Worm (Caenorhabditis elegans) whole organism, young adult: ENCODE data around the gene nekl-4.

ENCODE experiments used
- C06A6.2 ChIP-seq: fragments of 200-800 bp; sonication (Bioruptor generic); conservative IDR thresholded peaks from 2 replicates; pipeline ENCODE4 v1.3.6; 2022; ENCODE audit warnings: missing genetic modification characterization, missing compliant biosample characterization
- C17E4.6 ChIP-seq: fragments of 200-800 bp; sonication (Bioruptor generic); IDR thresholded peaks from 2 replicates; pipeline ENCODE4 v1.3.6; 2022; ENCODE audit warnings: missing genetic modification reagents, missing genetic modification characterization, missing compliant biosample characterization
- F10E7.11 ChIP-seq: sonication (generic microtip); optimal IDR thresholded peaks from 2 replicates; lab custom pipeline; 2017; ENCODE audit warnings: mild to moderate bottlenecking, missing genetic modification characterization, moderate library complexity, missing compliant biosample characterization
- F23B12.7 ChIP-seq: sonication (generic microtip); optimal IDR thresholded peaks from 2 replicates; lab custom pipeline; 2017; ENCODE audit warnings: missing genetic modification characterization, mild to moderate bottlenecking, missing compliant biosample characterization, antibody characterized with exemption, moderate library complexity; ENCODE audit not compliant: insufficient read depth
- F33H1.4 ChIP-seq: fragments of 200-800 bp; sonication (Bioruptor generic); IDR thresholded peaks from 2 replicates; pipeline ENCODE4 v1.3.6; 2022; ENCODE audit warnings: missing genetic modification reagents, missing genetic modification characterization, missing compliant biosample characterization
- F37B4.10 ChIP-seq: fragments of 200-800 bp; sonication (Bioruptor generic); IDR thresholded peaks from 2 replicates; pipeline ENCODE4 v1.3.6; 2022; ENCODE audit warnings: missing genetic modification characterization, missing compliant biosample characterization
- F55B11.4 ChIP-seq: sonication (generic microtip); optimal IDR thresholded peaks from 2 replicates; lab custom pipeline; 2016; ENCODE audit warnings: missing compliant biosample characterization, missing genetic modification characterization, borderline replicate concordance; ENCODE audit not compliant: insufficient read depth
- K12H6.12 ChIP-seq: fragments of 200-800 bp; sonication (Bioruptor generic); optimal IDR thresholded peaks from 2 replicates; lab custom pipeline; 2018; ENCODE audit warnings: mild to moderate bottlenecking, missing genetic modification characterization, missing compliant biosample characterization
- T26A5.8 ChIP-seq: sonication (generic microtip); optimal IDR thresholded peaks from 2 replicates; lab custom pipeline; 2016; ENCODE audit warnings: missing genetic modification characterization, missing compliant biosample characterization
- Y53F4B.3 ChIP-seq: fragments of 200-800 bp; sonication (Bioruptor generic); IDR thresholded peaks from 2 replicates; pipeline ENCODE4 v1.3.6; 2022; ENCODE audit warnings: missing genetic modification reagents, missing genetic modification characterization, missing compliant biosample characterization
- Y53G8AR.9 ChIP-seq: fragments of 200-800 bp; sonication (Bioruptor generic); conservative IDR thresholded peaks from 2 replicates; pipeline ENCODE4 v1.3.6; 2022; ENCODE audit warnings: missing genetic modification reagents, missing genetic modification characterization, missing compliant biosample characterization
- Y56A3A.18 ChIP-seq: fragments of 200-800 bp; sonication (Bioruptor generic); IDR thresholded peaks from 2 replicates; pipeline ENCODE4 v1.3.6; 2022; ENCODE audit warnings: missing genetic modification reagents, missing genetic modification characterization, missing compliant biosample characterization
- akir-1 ChIP-seq: fragments of 200-800 bp; sonication (Bioruptor generic); optimal IDR thresholded peaks from 2 replicates; lab custom pipeline; 2018; ENCODE audit warnings: mild to moderate bottlenecking, missing genetic modification characterization, moderate library complexity, missing compliant biosample characterization
- athp-1 ChIP-seq: sonication (generic microtip); optimal IDR thresholded peaks from 2 replicates; lab custom pipeline; 2017; ENCODE audit warnings: mild to moderate bottlenecking, missing genetic modification characterization, missing compliant biosample characterization
- attf-5 ChIP-seq: fragments of 200-800 bp; sonication (Bioruptor generic); optimal IDR thresholded peaks from 2 replicates; lab custom pipeline; 2018; ENCODE audit warnings: mild to moderate bottlenecking, missing genetic modification characterization, missing compliant biosample characterization
- attf-6 ChIP-seq: fragments of 200-800 bp; sonication (Bioruptor generic); IDR thresholded peaks from 2 replicates; pipeline ENCODE4 v1.3.6; 2022; ENCODE audit warnings: missing genetic modification reagents, missing genetic modification characterization, missing compliant biosample characterization
- bed-1 ChIP-seq: fragments of 200-800 bp; sonication (Bioruptor generic); IDR thresholded peaks from 2 replicates; pipeline ENCODE4 v1.3.6; 2022; ENCODE audit warnings: missing genetic modification reagents, missing genetic modification characterization, missing compliant biosample characterization
- ccch-3 ChIP-seq: fragments of 200-800 bp; sonication (Bioruptor generic); optimal IDR thresholded peaks from 2 replicates; lab custom pipeline; 2018; ENCODE audit warnings: mild to moderate bottlenecking, missing genetic modification characterization, missing compliant biosample characterization
- cebp-2 ChIP-seq: fragments of 200-800 bp; sonication (Bioruptor generic); IDR thresholded peaks from 2 replicates; pipeline ENCODE4 v1.3.6; 2022; ENCODE audit warnings: missing genetic modification characterization, missing compliant biosample characterization
- ceh-27 ChIP-seq: fragments of 200-800 bp; sonication (Bioruptor generic); optimal IDR thresholded peaks from 2 replicates; lab custom pipeline; 2018; ENCODE audit warnings: mild to moderate bottlenecking, missing genetic modification characterization, moderate library complexity, missing compliant biosample characterization
- chd-7 ChIP-seq: sonication (generic microtip); optimal IDR thresholded peaks from 2 replicates; lab custom pipeline; 2016; ENCODE audit warnings: mild to moderate bottlenecking, missing genetic modification characterization, moderate library complexity, missing compliant biosample characterization
- die-1 ChIP-seq: sonication (generic microtip); optimal IDR thresholded peaks from 2 replicates; lab custom pipeline; 2016; ENCODE audit warnings: missing genotype, mild to moderate bottlenecking, missing genetic modification characterization, missing compliant biosample characterization
- dox-1 ChIP-seq: fragments of 200-800 bp; sonication (Bioruptor generic); IDR thresholded peaks from 2 replicates; pipeline ENCODE4 v1.3.6; 2022; ENCODE audit warnings: missing genetic modification reagents, missing genetic modification characterization, missing compliant biosample characterization
- efl-1 ChIP-seq: fragments of 150-350 bp; optimal IDR thresholded peaks from 2 replicates; lab custom pipeline; 2014; ENCODE audit warnings: missing biosample characterization, missing genetic modification reagents, missing genetic modification characterization
- egl-44 ChIP-seq: fragments of 200-800 bp; sonication (Bioruptor generic); IDR thresholded peaks from 2 replicates; pipeline ENCODE4 v1.3.6; 2022; ENCODE audit warnings: missing genetic modification reagents, missing genetic modification characterization, missing compliant biosample characterization
- egrh-3 ChIP-seq: fragments of 200-800 bp; sonication (Bioruptor generic); IDR thresholded peaks from 2 replicates; pipeline ENCODE4 v1.3.6; 2022; ENCODE audit warnings: missing genetic modification reagents, missing genetic modification characterization, missing compliant biosample characterization
- ets-4 ChIP-seq: fragments of 200-800 bp; sonication (Bioruptor generic); optimal IDR thresholded peaks from 2 replicates; lab custom pipeline; 2018; ENCODE audit warnings: mild to moderate bottlenecking, missing genetic modification characterization, missing compliant biosample characterization
- gei-17 ChIP-seq: fragments of 200-800 bp; sonication (Bioruptor generic); optimal IDR thresholded peaks from 2 replicates; lab custom pipeline; 2018; ENCODE audit warnings: mild to moderate bottlenecking, missing genetic modification characterization, missing compliant biosample characterization
- hlh-26 ChIP-seq: fragments of 200-800 bp; sonication (Bioruptor generic); conservative IDR thresholded peaks from 2 replicates; pipeline ENCODE4 v1.3.6; 2022; ENCODE audit warnings: missing genetic modification reagents, missing genetic modification characterization, missing compliant biosample characterization
- hmg-1.2 ChIP-seq: fragments of 200-800 bp; sonication (Bioruptor generic); IDR thresholded peaks from 2 replicates; pipeline ENCODE4 v1.3.6; 2022; ENCODE audit warnings: missing genetic modification reagents, missing genetic modification characterization, missing compliant biosample characterization
- hmg-20 ChIP-seq: fragments of 200-800 bp; sonication (Bioruptor generic); IDR thresholded peaks from 2 replicates; pipeline ENCODE4 v1.3.6; 2022; ENCODE audit warnings: missing genetic modification reagents, missing genetic modification characterization, missing compliant biosample characterization
- hsf-1 ChIP-seq: fragments of 200-800 bp; sonication (Bioruptor generic); IDR thresholded peaks from 2 replicates; pipeline ENCODE4 v1.3.6; 2022; ENCODE audit warnings: missing genetic modification reagents, missing genetic modification characterization, missing compliant biosample characterization
- lag-1 ChIP-seq: fragments of 200-800 bp; sonication (Bioruptor generic); IDR thresholded peaks from 2 replicates; pipeline ENCODE4 v1.3.6; 2022; ENCODE audit warnings: missing genetic modification reagents, missing genetic modification characterization, missing compliant biosample characterization
- let-526 ChIP-seq: fragments of 200-800 bp; sonication (Bioruptor generic); IDR thresholded peaks from 2 replicates; pipeline ENCODE4 v1.3.6; 2022; ENCODE audit warnings: missing genetic modification reagents, missing genetic modification characterization, missing compliant biosample characterization
- let-607 ChIP-seq, 2 experiments: fragments of 200-800 bp in 1 of 2; sonication (Bioruptor generic) in 1 of 2; sonication (generic microtip) in 1 of 2; optimal IDR thresholded peaks; 2 replicates each; lab custom pipeline; 2016 to 2018; ENCODE audit warnings: mild to moderate bottlenecking in 2 of 2, missing compliant biosample characterization in 2 of 2, missing genetic modification characterization in 2 of 2, moderate library complexity in 2 of 2, missing genotype in 1 of 2
- lsy-27 ChIP-seq: sonication (generic microtip); optimal IDR thresholded peaks from 2 replicates; lab custom pipeline; 2017; ENCODE audit warnings: missing genetic modification characterization, mild to moderate bottlenecking, missing compliant biosample characterization, antibody characterized with exemption, missing genotype, borderline replicate concordance; ENCODE audit not compliant: insufficient read depth
- madf-6 ChIP-seq: fragments of 200-800 bp; sonication (Bioruptor generic); IDR thresholded peaks from 2 replicates; pipeline ENCODE4 v1.3.6; 2022; ENCODE audit warnings: missing genetic modification reagents, missing genetic modification characterization, missing compliant biosample characterization
- mcd-1 ChIP-seq: fragments of 200-800 bp; sonication (Bioruptor generic); IDR thresholded peaks from 2 replicates; pipeline ENCODE4 v1.3.6; 2022; ENCODE audit warnings: missing genetic modification reagents, missing genetic modification characterization, missing compliant biosample characterization
- mes-4 ChIP-seq: sonication (generic microtip); optimal IDR thresholded peaks from 2 replicates; lab custom pipeline; 2016; ENCODE audit warnings: missing genotype, missing genetic modification characterization, missing compliant biosample characterization
- nfya-1 ChIP-seq: sonication (generic microtip); optimal IDR thresholded peaks from 2 replicates; lab custom pipeline; 2017; ENCODE audit warnings: antibody characterized with exemption, missing compliant biosample characterization, missing genetic modification characterization, borderline replicate concordance; ENCODE audit not compliant: insufficient read depth
- nhr-80 ChIP-seq: sonication (generic microtip); optimal IDR thresholded peaks from 2 replicates; lab custom pipeline; 2016; ENCODE audit warnings: missing genetic modification characterization, missing compliant biosample characterization
- rcor-1 ChIP-seq: fragments of 200-800 bp; sonication (Bioruptor generic); IDR thresholded peaks from 2 replicates; pipeline ENCODE4 v1.3.6; 2022; ENCODE audit warnings: missing genetic modification reagents, missing genetic modification characterization, missing compliant biosample characterization
- rec-8 ChIP-seq, 2 experiments: sonication (generic microtip); optimal IDR thresholded peaks; 2 replicates each; lab custom pipeline; 2016; ENCODE audit warnings: mild to moderate bottlenecking in 2 of 2, missing genetic modification characterization in 2 of 2, missing genetic modification reagents in 2 of 2, missing genotype in 2 of 2, missing biosample characterization in 1 of 2, missing compliant biosample characterization in 1 of 2, moderate library complexity in 1 of 2
- sdz-38 ChIP-seq: sonication (generic microtip); optimal IDR thresholded peaks from 2 replicates; lab custom pipeline; 2016; ENCODE audit warnings: missing genotype, missing genetic modification characterization, missing compliant biosample characterization
- tbp1 ChIP-seq: fragments of 200-800 bp; sonication (Bioruptor generic); optimal IDR thresholded peaks from 2 replicates; lab custom pipeline; 2018; ENCODE audit warnings: mild to moderate bottlenecking, missing genetic modification characterization, missing compliant biosample characterization
- ztf-22 ChIP-seq: fragments of 200-800 bp; sonication (Bioruptor generic); optimal IDR thresholded peaks from 2 replicates; lab custom pipeline; 2018; ENCODE audit warnings: mild to moderate bottlenecking, missing genetic modification characterization, moderate library complexity, missing compliant biosample characterization
- ztf-25 ChIP-seq: fragments of 200-800 bp; sonication (Bioruptor generic); IDR thresholded peaks from 2 replicates; pipeline ENCODE4 v1.3.6; 2022; ENCODE audit warnings: missing genetic modification reagents, missing genetic modification characterization, missing compliant biosample characterization

Gene nekl-4

ce11 chrIII:5506023-5506597 is 11.2 kb downstream of the nekl-4 start (continued):
- no peak for TF ChIP-seq attf-6 (GFP tag; lab: Robert Waterston, UW)
- TF ChIP-seq hmg-20, result peak; percentile 62; the same call in 1 of the 2 replicates
- TF ChIP-seq rec-8 (tag; optimal IDR thresholded peaks at IDR 0.05; lab: Kevin White, UChicago), result no peak
- TF ChIP-seq athp-1 (tag; lab: Kevin White, UChicago), result peak; percentile 3
- TF ChIP-seq F23B12.7 (tag; lab: Kevin White, UChicago), result no peak
- TF ChIP-seq efl-1, result no peak
- TF ChIP-seq cebp-2 (GFP tag; lab: Robert Waterston, UW), result peak; percentile 77; the same call in 1 of the 2 replicates
- TF ChIP-seq hlh-26 (GFP tag; lab: Robert Waterston, UW), result no peak
- TF ChIP-seq nfya-1 (tag; lab: Kevin White, UChicago), result no peak
- TF ChIP-seq hmg-1.2 (GFP tag; lab: Robert Waterston, UW), result no peak; the same call in 1 of the 2 replicates
- no peak for TF ChIP-seq lag-1
- TF ChIP-seq egrh-3 (GFP tag; lab: Robert Waterston, UW), result peak; percentile 4; the same call in 1 of the 2 replicates
- TF ChIP-seq K12H6.12, result no peak
- 0 out of 2 replicates have a peak, but pooled peaks have one; percentile 19 for TF ChIP-seq dox-1
- no peak; the same call in 1 of the 2 replicates for TF ChIP-seq C06A6.2 (GFP tag; lab: Robert Waterston, UW)
- TF ChIP-seq Y56A3A.18 (GFP tag; lab: Robert Waterston, UW), result peak; percentile 63
- peak; percentile 62 for TF ChIP-seq gei-17
- no peak for TF ChIP-seq ztf-22 (GFP tag; lab: Kevin White, UChicago)
- peak; percentile 89; the same call in 1 of the 2 replicates for TF ChIP-seq Y53G8AR.9
- TF ChIP-seq chd-7, result peak; percentile 65
- peak; percentile 46; the same call in 1 of the 2 replicates for TF ChIP-seq madf-6
- TF ChIP-seq egl-44 (GFP tag; lab: Robert Waterston, UW), result no peak
- TF ChIP-seq C17E4.6 (GFP tag; lab: Robert Waterston, UW), result no peak
- TF ChIP-seq bed-1 (GFP tag; lab: Robert Waterston, UW), result no peak
- TF ChIP-seq mes-4 (tag; lab: Kevin White, UChicago), result no peak
- TF ChIP-seq attf-5 (GFP tag; lab: Kevin White, UChicago), result peak; percentile 22
- peak; percentile 65 for TF ChIP-seq F10E7.11
- TF ChIP-seq akir-1 (GFP tag; lab: Kevin White, UChicago), result no peak
- TF ChIP-seq rcor-1 (GFP tag; lab: Robert Waterston, UW), result no peak
- TF ChIP-seq let-607 (tag; optimal IDR thresholded peaks at IDR 0.05; lab: Kevin White, UChicago), result peak in 1 of 2 experiments; percentile 49
- TF ChIP-seq F33H1.4, result no peak
- no peak for TF ChIP-seq F55B11.4
- no peak for TF ChIP-seq nhr-80 (tag; lab: Kevin White, UChicago)
- TF ChIP-seq ccch-3, result no peak
- TF ChIP-seq lsy-27 (tag; lab: Kevin White, UChicago), result no peak
- TF ChIP-seq sdz-38 (tag; lab: Kevin White, UChicago), result no peak
- TF ChIP-seq tbp1 (GFP tag; lab: Kevin White, UChicago), result no peak
- no peak for TF ChIP-seq ztf-25 (GFP tag; lab: Robert Waterston, UW)
- TF ChIP-seq ceh-27, result no peak
- TF ChIP-seq mcd-1 (GFP tag; lab: Robert Waterston, UW), result peak; percentile 37; the same call in 1 of the 2 replicates
- no peak for TF ChIP-seq die-1 (tag; lab: Kevin White, UChicago)
- TF ChIP-seq F37B4.10 (GFP tag; lab: Robert Waterston, UW), result no peak
- no peak for TF ChIP-seq T26A5.8
- TF ChIP-seq hsf-1, result 0 out of 2 replicates have a peak, but pooled peaks have one; percentile 6
- TF ChIP-seq let-526 (GFP tag; lab: Robert Waterston, UW), result no peak
- TF ChIP-seq ets-4, result no peak
- no peak for TF ChIP-seq Y53F4B.3 (GFP tag; lab: Robert Waterston, UW)
